Worm (Caenorhabditis elegans): ENCODE measurements around the gene pax-3.
A peak's percentile ranks its signal among the peaks of the same experiment; 100 is the strongest.

pax-3 gene

ce11 chrII:10146488-10146887, at the start of gene pax-3:
Gene pax-3 (plus strand): TSS chrII:10146570.
- TF ChIP-seq aha-1 (tag) (peak; percentile 88), ama-1 (optimal IDR thresholded peaks at IDR 0.05) (no peak), dmd-8 (GFP tag; IDR thresholded peaks at IDR 0.05) (no peak), unc-62 (GFP tag; optimal IDR thresholded peaks at IDR 0.05 in 1 of 2) (peak in 1 of 2 experiments; percentile 3), unc-62 (tag; optimal IDR thresholded peaks at IDR 0.05) (no peak), sdz-12 (GFP tag; optimal IDR thresholded peaks at IDR 0.05) (no peak), hlh-30 (tag; optimal IDR thresholded peaks at IDR 0.05; ENCODE audit: insufficient read depth) (no peak), mdt-29 (GFP tag; IDR thresholded peaks at IDR 0.05) (no peak), set-16 (GFP tag; IDR thresholded peaks at IDR 0.05) (no peak), mdl-1 (tag; optimal IDR thresholded peaks at IDR 0.05) (no peak), nhr-11 (tag; optimal IDR thresholded peaks at IDR 0.05) (no peak), gei-8 (GFP tag; optimal IDR thresholded peaks at IDR 0.05) (no peak), ceh-20 (GFP tag; IDR thresholded peaks at IDR 0.05) (no peak), ctbp-1 (GFP tag; IDR thresholded peaks at IDR 0.05) (no peak), nhr-76 (tag; optimal IDR thresholded peaks at IDR 0.05) (no peak)

ce11 chrII:10098428-10098827, 47.9 kb upstream of the pax-3 start:
- TF ChIP-seq T20F7.1 (GFP tag; optimal IDR thresholded peaks at IDR 0.05), result no peak
- 0 out of 2 replicates have a peak, but pooled peaks have one; percentile 25 for TF ChIP-seq lin-38 (GFP tag; IDR thresholded peaks at IDR 0.05)
- TF ChIP-seq cey-2 (tag; optimal IDR thresholded peaks at IDR 0.05; ENCODE audit: borderline replicate concordance, insufficient read depth), result no peak
- no peak for TF ChIP-seq F49E8.2 (tag; optimal IDR thresholded peaks at IDR 0.05; ENCODE audit: borderline replicate concordance)
- peak; percentile 47; the same call in 1 of the 2 replicates for TF ChIP-seq pha-4 (GFP tag; IDR thresholded peaks at IDR 0.05)
- no peak for TF ChIP-seq pha-4 (tag; optimal IDR thresholded peaks at IDR 0.05)
- no peak for TF ChIP-seq daf-16 (GFP tag; optimal IDR thresholded peaks at IDR 0.05)
- TF ChIP-seq daf-16 (tag; optimal IDR thresholded peaks at IDR 0.05), result peak; percentile 17

- TF ChIP-seq aha-1 (tag), result peak; percentile 96
- TF ChIP-seq rbr-2 (tag; optimal IDR thresholded peaks at IDR 0.05), result no peak
- TF ChIP-seq vab-7 (GFP tag; IDR thresholded peaks at IDR 0.05), result no peak
Measured at ce11 chrII:10099072-10099471, 47.3 kb upstream of the pax-3 start.

- TF ChIP-seq dpl-1 (GFP tag; optimal IDR thresholded peaks at IDR 0.05) (peak; percentile 12), mdl-1 (tag; optimal IDR thresholded peaks at IDR 0.05) (no peak), nhr-6 (tag; optimal IDR thresholded peaks at IDR 0.05) (peak; percentile 65), nhr-28 (tag; optimal IDR thresholded peaks at IDR 0.05) (no peak), mes-2 (tag; optimal IDR thresholded peaks at IDR 0.05; ENCODE audit: poor library complexity, severe bottlenecking) (peak; percentile 64), R02D3.7 (tag; optimal IDR thresholded peaks at IDR 0.05) (peak; percentile 38), lin-1 (GFP tag; IDR thresholded peaks at IDR 0.05) (no peak), pqm-1 (tag; optimal IDR thresholded peaks at IDR 0.05) (no peak), unc-62 (GFP tag; optimal IDR thresholded peaks at IDR 0.05 in 1 of 2) (no peak), unc-62 (tag; optimal IDR thresholded peaks at IDR 0.05) (no peak), lsy-2 (tag; optimal IDR thresholded peaks at IDR 0.05) (peak in 1 of 2 experiments; percentile 66), mxl-2 (GFP tag; conservative IDR thresholded peaks at IDR 0.05) (no peak), pha-4 (GFP tag; IDR thresholded peaks at IDR 0.05) (no peak), pha-4 (tag; optimal IDR thresholded peaks at IDR 0.05) (peak; percentile 65)
Measured at ce11 chrII:10099804-10100360, 46.5 kb upstream of the pax-3 start, which contains the start of the genes pas-7 and puf-12. Gene pas-7 (minus strand): TSS chrII:10099854. Gene puf-12 (plus strand): TSS chrII:10100310.

- no peak for TF ChIP-seq nhr-48 (tag; optimal IDR thresholded peaks at IDR 0.05)
- TF ChIP-seq lsy-2 (tag; optimal IDR thresholded peaks at IDR 0.05), result no peak
- no peak for TF ChIP-seq madf-5 (GFP tag; IDR thresholded peaks at IDR 0.05)
- TF ChIP-seq aly-2 (tag; optimal IDR thresholded peaks at IDR 0.05), result no peak
- no peak for TF ChIP-seq R02D3.7 (tag; optimal IDR thresholded peaks at IDR 0.05)
- TF ChIP-seq daf-16 (GFP tag; optimal IDR thresholded peaks at IDR 0.05), result no peak
- no peak for TF ChIP-seq daf-16 (tag; optimal IDR thresholded peaks at IDR 0.05)
- no peak for TF ChIP-seq lim-7 (GFP tag; IDR thresholded peaks at IDR 0.05)
- TF ChIP-seq fkh-10 (GFP tag; optimal IDR thresholded peaks at IDR 0.05), result no peak
- TF ChIP-seq ztf-11 (tag; optimal IDR thresholded peaks at IDR 0.05), result no peak
- no peak for TF ChIP-seq gei-8 (GFP tag; optimal IDR thresholded peaks at IDR 0.05)
- no peak for TF ChIP-seq attf-4 (tag; optimal IDR thresholded peaks at IDR 0.05)
- TF ChIP-seq hlh-30 (tag; optimal IDR thresholded peaks at IDR 0.05; ENCODE audit: insufficient read depth), result no peak
- TF ChIP-seq nhr-41 (GFP tag; IDR thresholded peaks at IDR 0.05), result no peak
- TF ChIP-seq dmd-8 (GFP tag; IDR thresholded peaks at IDR 0.05), result no peak
- TF ChIP-seq nhr-111 (GFP tag; optimal IDR thresholded peaks at IDR 0.05), result no peak
- TF ChIP-seq spr-3 (GFP tag; optimal IDR thresholded peaks at IDR 0.05), result no peak
Measured at ce11 chrII:10103212-10103611, 43.2 kb upstream of the pax-3 start.

Measured in whole organism, L4 larva.